Worm (Caenorhabditis elegans) whole organism, L1 larva: ENCODE data around the gene W03D2.9.

Source experiments
- elt-3 ChIP-seq, 6 experiments: fragments of 150-350 bp in 1 of 6; sonication (generic microtip); optimal IDR thresholded peaks; 2 replicates each; lab custom pipeline; 2017 to 2018; ENCODE audit warnings: missing biosample characterization in 6 of 6, missing genetic modification characterization in 6 of 6, inconsistent platforms in 1 of 6
- fos-1 ChIP-seq: fragments of 150-350 bp; optimal IDR thresholded peaks from 2 replicates; lab custom pipeline; 2014; ENCODE audit warnings: missing biosample characterization, missing genetic modification characterization
- isw-1 ChIP-seq: fragments of 200-800 bp; sonication (Bioruptor generic); IDR thresholded peaks from 2 replicates; pipeline ENCODE4 v1.3.6; 2022; ENCODE audit warnings: missing genetic modification characterization, missing compliant biosample characterization

DNA sequence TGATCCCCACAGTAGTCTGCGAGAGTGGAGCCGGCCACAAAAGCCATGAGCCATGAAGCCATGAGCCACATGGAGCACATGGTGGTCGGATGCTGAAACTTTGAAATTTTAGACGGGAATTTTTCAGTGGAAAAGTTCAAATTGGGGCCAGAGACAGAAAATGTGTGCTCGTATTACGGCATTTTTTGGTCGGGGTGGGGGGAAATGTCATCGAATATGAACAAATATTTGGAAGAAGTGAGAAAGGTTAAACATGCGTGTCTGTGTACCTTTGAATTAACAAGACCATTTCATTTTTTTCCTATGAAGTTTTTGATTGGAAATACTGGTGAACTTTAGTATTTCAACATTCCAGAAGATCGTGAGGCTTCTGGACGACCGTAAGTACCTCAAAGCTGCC is 23.0 kb downstream of the W03D2.9 start, which contains the start of gene wrt-5:
- TF ChIP-seq isw-1 (GFP tag; lab: Robert Waterston, UW), result no peak
- TF ChIP-seq fos-1 (tag; lab: Kevin White, UChicago), result no peak
- no peak for TF ChIP-seq elt-3 (tag; optimal IDR thresholded peaks at IDR 0.05; lab: Kevin White, UChicago)
